Worm (Caenorhabditis elegans) whole organism, L1 larva: ENCODE data around the gene F54F7.9.

ENCODE experiments used
- ama-1 ChIP-seq: fragments of 150-350 bp; optimal IDR thresholded peaks from 2 replicates; lab custom pipeline; 2014
- elt-3 ChIP-seq, 6 experiments: fragments of 150-350 bp in 1 of 6; sonication (generic microtip); optimal IDR thresholded peaks; 2 replicates each; lab custom pipeline; 2017 to 2018; ENCODE audit warnings: missing biosample characterization in 6 of 6, missing genetic modification characterization in 6 of 6, inconsistent platforms in 1 of 6
- mep-1 ChIP-seq: fragments of 150-350 bp; optimal IDR thresholded peaks from 2 replicates; lab custom pipeline; 2014; ENCODE audit warnings: missing biosample characterization, missing genetic modification characterization
- nhr-76 ChIP-seq: sonication (generic microtip); optimal IDR thresholded peaks from 2 replicates; lab custom pipeline; 2017; ENCODE audit warnings: missing biosample characterization, missing genetic modification characterization
- nhr-77 ChIP-seq: fragments of 150-350 bp; optimal IDR thresholded peaks from 2 replicates; lab custom pipeline; 2014; ENCODE audit warnings: missing biosample characterization, missing genetic modification characterization
- snpc-4 ChIP-seq: fragments of 150-350 bp; optimal IDR thresholded peaks from 2 replicates; lab custom pipeline; 2014; ENCODE audit warnings: missing biosample characterization, missing genetic modification characterization
- zag-1 ChIP-seq: fragments of 150-350 bp; optimal IDR thresholded peaks from 2 replicates; lab custom pipeline; 2014; ENCODE audit warnings: missing biosample characterization, missing genetic modification characterization

- TF ChIP-seq nhr-76 (tag; lab: Kevin White, UChicago): no peak
- no peak for TF ChIP-seq snpc-4
- TF ChIP-seq elt-3 (tag; optimal IDR thresholded peaks at IDR 0.05; lab: Kevin White, UChicago): no peak
- TF ChIP-seq ama-1 (lab: Kevin White, UChicago): no peak
- TF ChIP-seq nhr-77 (tag; lab: Kevin White, UChicago): no peak
- no peak for TF ChIP-seq mep-1 (tag; lab: Kevin White, UChicago)
- no peak for TF ChIP-seq zag-1 (tag; lab: Kevin White, UChicago)
Observed at ce11 chrX:11872210-11872609, 23.7 kb upstream of the F54F7.9 start.
